Worm (Caenorhabditis elegans) whole organism, young adult: ENCODE measurements around the gene slc-17.5.

ENCODE experiments used
- B0261.1 ChIP-seq: sonication (generic microtip); optimal IDR thresholded peaks from 2 replicates; lab custom pipeline; 2016; ENCODE audit warnings: mild to moderate bottlenecking, missing genetic modification characterization, moderate library complexity, missing compliant biosample characterization
- B0336.3 ChIP-seq: fragments of 200-800 bp; sonication (Bioruptor generic); IDR thresholded peaks from 2 replicates; pipeline ENCODE4 v1.3.6; 2022; ENCODE audit warnings: missing genetic modification characterization, missing compliant biosample characterization
- F10E7.11 ChIP-seq: sonication (generic microtip); optimal IDR thresholded peaks from 2 replicates; lab custom pipeline; 2017; ENCODE audit warnings: mild to moderate bottlenecking, missing genetic modification characterization, moderate library complexity, missing compliant biosample characterization
- F33H1.4 ChIP-seq: fragments of 200-800 bp; sonication (Bioruptor generic); IDR thresholded peaks from 2 replicates; pipeline ENCODE4 v1.3.6; 2022; ENCODE audit warnings: missing genetic modification reagents, missing genetic modification characterization, missing compliant biosample characterization
- F49E8.2 ChIP-seq: sonication (generic microtip); optimal IDR thresholded peaks from 3 replicates; lab custom pipeline; 2017; ENCODE audit warnings: missing genetic modification characterization, mild to moderate bottlenecking, missing compliant biosample characterization, antibody characterized with exemption, moderate library complexity; ENCODE audit not compliant: insufficient read depth
- F55B11.4 ChIP-seq: sonication (generic microtip); optimal IDR thresholded peaks from 2 replicates; lab custom pipeline; 2016; ENCODE audit warnings: missing compliant biosample characterization, missing genetic modification characterization, borderline replicate concordance; ENCODE audit not compliant: insufficient read depth
- T07F8.4 ChIP-seq: sonication (generic microtip); optimal IDR thresholded peaks from 2 replicates; lab custom pipeline; 2016; ENCODE audit warnings: mild to moderate bottlenecking, missing genetic modification characterization, moderate library complexity, missing compliant biosample characterization
- Y53F4B.3 ChIP-seq: fragments of 200-800 bp; sonication (Bioruptor generic); IDR thresholded peaks from 2 replicates; pipeline ENCODE4 v1.3.6; 2022; ENCODE audit warnings: missing genetic modification reagents, missing genetic modification characterization, missing compliant biosample characterization
- aptf-2 ChIP-seq: fragments of 200-800 bp; sonication (Bioruptor generic); conservative IDR thresholded peaks from 2 replicates; pipeline ENCODE4 v1.3.6; 2022; ENCODE audit warnings: missing genetic modification reagents, missing genetic modification characterization, missing compliant biosample characterization
- aptf-3 ChIP-seq: fragments of 200-800 bp; sonication (Bioruptor generic); IDR thresholded peaks from 2 replicates; pipeline ENCODE4 v1.3.6; 2022; ENCODE audit warnings: missing genetic modification characterization, missing compliant biosample characterization
- atf-7 ChIP-seq: sonication (generic microtip); optimal IDR thresholded peaks from 2 replicates; lab custom pipeline; 2017; ENCODE audit warnings: mild to moderate bottlenecking, missing genetic modification characterization, missing compliant biosample characterization
- attf-3 ChIP-seq: fragments of 200-800 bp; sonication (Bioruptor generic); conservative IDR thresholded peaks from 2 replicates; pipeline ENCODE4 v1.3.6; 2022; ENCODE audit warnings: missing genetic modification reagents, missing genetic modification characterization, missing compliant biosample characterization
- attf-5 ChIP-seq: fragments of 200-800 bp; sonication (Bioruptor generic); optimal IDR thresholded peaks from 2 replicates; lab custom pipeline; 2018; ENCODE audit warnings: mild to moderate bottlenecking, missing genetic modification characterization, missing compliant biosample characterization
- ccch-3 ChIP-seq: fragments of 200-800 bp; sonication (Bioruptor generic); optimal IDR thresholded peaks from 2 replicates; lab custom pipeline; 2018; ENCODE audit warnings: mild to moderate bottlenecking, missing genetic modification characterization, missing compliant biosample characterization
- cebp-1 ChIP-seq, 2 experiments: fragments of 200-800 bp in 1 of 2; sonication (Bioruptor generic) in 1 of 2; sonication (generic microtip) in 1 of 2; IDR thresholded peaks in 1 of 2; optimal IDR thresholded peaks in 1 of 2; 2 replicates each; pipeline versions ENCODE4 v1.3.6 to Lab custom; 2017 to 2022; ENCODE audit warnings: missing compliant biosample characterization in 2 of 2, missing genetic modification characterization in 2 of 2, mild to moderate bottlenecking in 1 of 2, missing genetic modification reagents in 1 of 2, moderate library complexity in 1 of 2
- cebp-2 ChIP-seq: fragments of 200-800 bp; sonication (Bioruptor generic); IDR thresholded peaks from 2 replicates; pipeline ENCODE4 v1.3.6; 2022; ENCODE audit warnings: missing genetic modification characterization, missing compliant biosample characterization
- chd-7 ChIP-seq: sonication (generic microtip); optimal IDR thresholded peaks from 2 replicates; lab custom pipeline; 2016; ENCODE audit warnings: mild to moderate bottlenecking, missing genetic modification characterization, moderate library complexity, missing compliant biosample characterization
- efl-1 ChIP-seq: fragments of 150-350 bp; optimal IDR thresholded peaks from 2 replicates; lab custom pipeline; 2014; ENCODE audit warnings: missing biosample characterization, missing genetic modification reagents, missing genetic modification characterization
- ekl-4 ChIP-seq: fragments of 200-800 bp; sonication (Bioruptor generic); IDR thresholded peaks from 2 replicates; pipeline ENCODE4 v1.3.6; 2022; ENCODE audit warnings: missing genetic modification reagents, missing genetic modification characterization, missing compliant biosample characterization
- ets-4 ChIP-seq: fragments of 200-800 bp; sonication (Bioruptor generic); optimal IDR thresholded peaks from 2 replicates; lab custom pipeline; 2018; ENCODE audit warnings: mild to moderate bottlenecking, missing genetic modification characterization, missing compliant biosample characterization
- hlh-12 ChIP-seq: sonication (generic microtip); optimal IDR thresholded peaks from 2 replicates; lab custom pipeline; 2016; ENCODE audit warnings: missing genetic modification characterization, missing compliant biosample characterization
- hmg-20 ChIP-seq: fragments of 200-800 bp; sonication (Bioruptor generic); IDR thresholded peaks from 2 replicates; pipeline ENCODE4 v1.3.6; 2022; ENCODE audit warnings: missing genetic modification reagents, missing genetic modification characterization, missing compliant biosample characterization
- let-607 ChIP-seq, 2 experiments: fragments of 200-800 bp in 1 of 2; sonication (Bioruptor generic) in 1 of 2; sonication (generic microtip) in 1 of 2; optimal IDR thresholded peaks; 2 replicates each; lab custom pipeline; 2016 to 2018; ENCODE audit warnings: mild to moderate bottlenecking in 2 of 2, missing compliant biosample characterization in 2 of 2, missing genetic modification characterization in 2 of 2, moderate library complexity in 2 of 2, missing genotype in 1 of 2
- lin-40 ChIP-seq: sonication (generic microtip); optimal IDR thresholded peaks from 2 replicates; lab custom pipeline; 2016; ENCODE audit warnings: missing genetic modification characterization, mild to moderate bottlenecking, missing compliant biosample characterization, missing genotype, missing genetic modification reagents
- nfya-1 ChIP-seq: sonication (generic microtip); optimal IDR thresholded peaks from 2 replicates; lab custom pipeline; 2017; ENCODE audit warnings: antibody characterized with exemption, missing compliant biosample characterization, missing genetic modification characterization, borderline replicate concordance; ENCODE audit not compliant: insufficient read depth
- nfya-2 ChIP-seq: fragments of 200-800 bp; sonication (Bioruptor generic); IDR thresholded peaks from 2 replicates; pipeline ENCODE4 v1.3.6; 2022; ENCODE audit warnings: missing genetic modification reagents, missing genetic modification characterization, missing compliant biosample characterization
- nhr-179 ChIP-seq: sonication (generic microtip); optimal IDR thresholded peaks from 2 replicates; lab custom pipeline; 2016; ENCODE audit warnings: mild to moderate bottlenecking, missing genetic modification characterization, missing compliant biosample characterization
- nhr-80 ChIP-seq: sonication (generic microtip); optimal IDR thresholded peaks from 2 replicates; lab custom pipeline; 2016; ENCODE audit warnings: missing genetic modification characterization, missing compliant biosample characterization
- nhr-90 ChIP-seq: sonication (generic microtip); optimal IDR thresholded peaks from 2 replicates; lab custom pipeline; 2016; ENCODE audit warnings: missing genotype, mild to moderate bottlenecking, missing genetic modification characterization, missing compliant biosample characterization
- snpc-1.3 ChIP-seq: sonication (generic microtip); optimal IDR thresholded peaks from 2 replicates; lab custom pipeline; 2017; ENCODE audit warnings: missing genetic modification characterization, mild to moderate bottlenecking, missing compliant biosample characterization, antibody characterized with exemption, moderate library complexity, missing genotype, missing genetic modification reagents; ENCODE audit not compliant: insufficient read depth
- snpc-4 ChIP-seq, 5 experiments: fragments of 150-350 bp in 1 of 5; sonication (generic microtip) in 4 of 5; optimal IDR thresholded peaks; 2 replicates each; lab custom pipeline; 2014 to 2018; ENCODE audit warnings: missing genetic modification characterization in 5 of 5, missing biosample characterization in 3 of 5, antibody characterized with exemption in 2 of 5, mild to moderate bottlenecking in 2 of 5, missing compliant biosample characterization in 2 of 5, missing genotype in 2 of 5, moderate library complexity in 2 of 5, missing genetic modification reagents in 1 of 5
- tbp1 ChIP-seq: fragments of 200-800 bp; sonication (Bioruptor generic); optimal IDR thresholded peaks from 2 replicates; lab custom pipeline; 2018; ENCODE audit warnings: mild to moderate bottlenecking, missing genetic modification characterization, missing compliant biosample characterization
- ztf-22 ChIP-seq: fragments of 200-800 bp; sonication (Bioruptor generic); optimal IDR thresholded peaks from 2 replicates; lab custom pipeline; 2018; ENCODE audit warnings: mild to moderate bottlenecking, missing genetic modification characterization, moderate library complexity, missing compliant biosample characterization

slc-17.5 gene

ce11 chrV:8271395-8271794 lies 13.3 kb downstream of the slc-17.5 start:
- TF ChIP-seq nfya-2 (GFP tag; lab: Robert Waterston, UW) (no peak), nhr-179 (tag; lab: Kevin White, UChicago) (no peak), snpc-1.3 (no peak), ekl-4 (GFP tag; lab: Robert Waterston, UW) (no peak), hlh-12 (no peak), T07F8.4 (no peak), F10E7.11 (no peak), hmg-20 (GFP tag; lab: Robert Waterston, UW) (no peak), ztf-22 (GFP tag; lab: Kevin White, UChicago) (no peak), aptf-3 (GFP tag; lab: Robert Waterston, UW) (no peak), ccch-3 (GFP tag; lab: Kevin White, UChicago) (no peak), efl-1 (GFP tag; lab: Kevin White, UChicago) (no peak), attf-3 (GFP tag; lab: Robert Waterston, UW) (no peak), F49E8.2 (tag; lab: Kevin White, UChicago) (no peak), lin-40 (no peak), chd-7 (no peak), snpc-4 (GFP tag; optimal IDR thresholded peaks at IDR 0.05; lab: Kevin White, UChicago) (no peak), snpc-4 (tag; optimal IDR thresholded peaks at IDR 0.05; lab: Kevin White, UChicago) (no peak), nhr-80 (tag; lab: Kevin White, UChicago) (no peak), F55B11.4 (no peak), cebp-2 (GFP tag; lab: Robert Waterston, UW) (no peak)
- TF ChIP-seq, all 124 proteins: peak for 0

- TF ChIP-seq nhr-80 (tag; lab: Kevin White, UChicago): peak; percentile 69
- TF ChIP-seq nhr-90: peak; percentile 5
- TF ChIP-seq aptf-2: no peak
- TF ChIP-seq ets-4: peak; percentile 35
- TF ChIP-seq B0336.3: 0 out of 2 replicates have a peak, but pooled peaks have one; percentile 26
- TF ChIP-seq snpc-4 (GFP tag; optimal IDR thresholded peaks at IDR 0.05; lab: Kevin White, UChicago): no peak
- TF ChIP-seq snpc-4 (tag; optimal IDR thresholded peaks at IDR 0.05; lab: Kevin White, UChicago): no peak
- no peak for TF ChIP-seq Y53F4B.3
- TF ChIP-seq let-607 (tag; optimal IDR thresholded peaks at IDR 0.05; lab: Kevin White, UChicago): peak in 1 of 2 experiments; percentile 18
- peak; percentile 86 for TF ChIP-seq atf-7 (tag; lab: Kevin White, UChicago)
- no peak for TF ChIP-seq cebp-1 (GFP tag; IDR thresholded peaks at IDR 0.05; lab: Robert Waterston, UW)
- TF ChIP-seq cebp-1 (tag; optimal IDR thresholded peaks at IDR 0.05; lab: Kevin White, UChicago): peak; percentile 16
- peak; percentile 9 for TF ChIP-seq tbp1 (GFP tag; lab: Kevin White, UChicago)
- peak; percentile 19 for TF ChIP-seq ztf-22 (GFP tag; lab: Kevin White, UChicago)
- no peak for TF ChIP-seq F10E7.11
- TF ChIP-seq F33H1.4 (GFP tag; lab: Robert Waterston, UW): no peak
- no peak for TF ChIP-seq B0261.1
- TF ChIP-seq attf-5 (GFP tag; lab: Kevin White, UChicago): no peak
Observed at ce11 chrV:8269878-8270277, 14.8 kb downstream of the slc-17.5 start.

ce11 chrV:8268902-8269301 lies 15.8 kb downstream of the slc-17.5 start, which contains the start of the genes asp-6 and asp-12:
Gene asp-6 (minus strand): TSS chrV:8268937.
Gene asp-12 (plus strand): TSS chrV:8269210.
- no peak for TF ChIP-seq nfya-1 (tag; lab: Kevin White, UChicago)
- peak; percentile 80 for TF ChIP-seq nhr-80 (tag; lab: Kevin White, UChicago)
- TF ChIP-seq, all 124 proteins: peak for 1
